Worm (Caenorhabditis elegans) whole organism, early embryonic: ENCODE results near the gene oac-40.

ENCODE experiments used
- B0310.2 ChIP-seq: sonication (generic microtip); optimal IDR thresholded peaks from 2 replicates; lab custom pipeline; 2016; ENCODE audit warnings: mild to moderate bottlenecking, missing genetic modification characterization, missing compliant biosample characterization
- F13C5.2 ChIP-seq: sonication (generic microtip); optimal IDR thresholded peaks from 2 replicates; lab custom pipeline; 2017; ENCODE audit warnings: mild to moderate bottlenecking, missing genetic modification characterization, inconsistent platforms, missing compliant biosample characterization
- aly-1 ChIP-seq: sonication (generic microtip); optimal IDR thresholded peaks from 2 replicates; lab custom pipeline; 2016; ENCODE audit warnings: missing genetic modification characterization, missing compliant biosample characterization
- ama-1 ChIP-seq: fragments of 150-350 bp; optimal IDR thresholded peaks from 2 replicates; lab custom pipeline; 2014
- ceh-13 ChIP-seq: fragments of 200-800 bp; sonication (Bioruptor generic); optimal IDR thresholded peaks from 2 replicates; lab custom pipeline; 2018; ENCODE audit warnings: mild to moderate bottlenecking, missing genetic modification characterization, missing compliant biosample characterization
- ceh-36 ChIP-seq: sonication (generic microtip); optimal IDR thresholded peaks from 2 replicates; lab custom pipeline; 2016; ENCODE audit warnings: missing genetic modification characterization, inconsistent platforms, missing compliant biosample characterization
- ets-7 ChIP-seq: sonication (generic microtip); optimal IDR thresholded peaks from 2 replicates; lab custom pipeline; 2016; ENCODE audit warnings: missing genotype, missing genetic modification characterization, missing compliant biosample characterization
- flt-1 ChIP-seq: fragments of 200-800 bp; sonication (Bioruptor generic); IDR thresholded peaks from 2 replicates; pipeline ENCODE4 v1.3.6; 2022; ENCODE audit warnings: missing genetic modification characterization, missing compliant biosample characterization
- hmbx-1 ChIP-seq: sonication (generic microtip); optimal IDR thresholded peaks from 2 replicates; lab custom pipeline; 2016; ENCODE audit warnings: mild to moderate bottlenecking, missing genetic modification characterization, missing compliant biosample characterization
- hmg-4 ChIP-seq: fragments of 200-800 bp; sonication (Bioruptor generic); optimal IDR thresholded peaks from 2 replicates; lab custom pipeline; 2018; ENCODE audit warnings: mild to moderate bottlenecking, missing genetic modification characterization, missing compliant biosample characterization
- hnd-1 ChIP-seq: sonication (generic microtip); optimal IDR thresholded peaks from 2 replicates; lab custom pipeline; 2016; ENCODE audit warnings: missing genetic modification characterization, missing compliant biosample characterization
- pes-1 ChIP-seq: fragments of 200-800 bp; sonication (Bioruptor generic); IDR thresholded peaks from 2 replicates; pipeline ENCODE4 v1.3.6; 2022; ENCODE audit warnings: missing genetic modification reagents, missing genetic modification characterization, missing compliant biosample characterization
- scrt-1 ChIP-seq: fragments of 200-800 bp; sonication (Bioruptor generic); IDR thresholded peaks from 2 replicates; pipeline ENCODE4 v1.3.6; 2022; ENCODE audit warnings: missing genetic modification characterization, missing compliant biosample characterization
- sea-1 ChIP-seq: fragments of 200-800 bp; sonication (Bioruptor generic); conservative IDR thresholded peaks from 2 replicates; pipeline ENCODE4 v1.3.6; 2022; ENCODE audit warnings: missing genetic modification characterization, missing compliant biosample characterization
- tbx-11 ChIP-seq: fragments of 200-800 bp; sonication (Bioruptor generic); IDR thresholded peaks from 2 replicates; pipeline ENCODE4 v1.3.6; 2022; ENCODE audit warnings: missing genetic modification characterization, missing compliant biosample characterization
- tbx-37 ChIP-seq: fragments of 200-800 bp; sonication (Bioruptor generic); conservative IDR thresholded peaks from 2 replicates; pipeline ENCODE4 v1.3.6; 2022; ENCODE audit warnings: missing genetic modification reagents, missing genetic modification characterization, missing compliant biosample characterization
- tra-4 ChIP-seq: sonication (generic microtip); optimal IDR thresholded peaks from 2 replicates; lab custom pipeline; 2017; ENCODE audit warnings: missing genetic modification characterization, missing compliant biosample characterization

The oac-40 gene

DNA sequence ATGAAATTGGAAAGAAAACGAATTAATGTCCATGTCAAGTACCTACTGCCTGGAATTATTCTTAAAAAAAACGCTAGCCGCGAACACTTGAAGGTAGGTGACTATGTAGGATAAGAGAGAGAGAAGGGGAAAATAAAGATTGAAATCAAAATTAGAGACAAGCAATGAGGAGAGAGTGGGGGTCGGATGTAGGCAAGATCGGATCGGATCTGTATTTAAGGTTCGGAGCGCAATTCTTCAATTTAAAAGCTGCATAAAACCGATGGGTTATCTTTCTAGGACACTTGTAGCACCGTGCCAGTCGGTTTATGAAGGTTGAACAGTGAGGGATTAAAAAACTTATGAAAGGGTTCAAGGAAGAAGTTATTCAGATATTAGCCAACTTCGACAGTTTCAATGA lies 46.6 kb downstream of the oac-40 start:
- TF ChIP-seq flt-1 (GFP tag; lab: Robert Waterston, UW) (no peak), ceh-13 (no peak), sea-1 (GFP tag; lab: Robert Waterston, UW) (no peak), tra-4 (tag; lab: Kevin White, UChicago) (no peak), ceh-36 (tag; lab: Kevin White, UChicago) (no peak), pes-1 (no peak), scrt-1 (GFP tag; lab: Robert Waterston, UW) (no peak), hmg-4 (GFP tag; lab: Kevin White, UChicago) (no peak), hnd-1 (tag; lab: Kevin White, UChicago) (no peak), ama-1 (lab: Kevin White, UChicago) (no peak), tbx-11 (GFP tag; lab: Robert Waterston, UW) (no peak), tbx-37 (GFP tag; lab: Robert Waterston, UW) (no peak), aly-1 (no peak), ets-7 (no peak), B0310.2 (tag; lab: Kevin White, UChicago) (no peak), hmbx-1 (tag; lab: Kevin White, UChicago) (no peak), F13C5.2 (tag; lab: Kevin White, UChicago) (no peak)

DNA sequence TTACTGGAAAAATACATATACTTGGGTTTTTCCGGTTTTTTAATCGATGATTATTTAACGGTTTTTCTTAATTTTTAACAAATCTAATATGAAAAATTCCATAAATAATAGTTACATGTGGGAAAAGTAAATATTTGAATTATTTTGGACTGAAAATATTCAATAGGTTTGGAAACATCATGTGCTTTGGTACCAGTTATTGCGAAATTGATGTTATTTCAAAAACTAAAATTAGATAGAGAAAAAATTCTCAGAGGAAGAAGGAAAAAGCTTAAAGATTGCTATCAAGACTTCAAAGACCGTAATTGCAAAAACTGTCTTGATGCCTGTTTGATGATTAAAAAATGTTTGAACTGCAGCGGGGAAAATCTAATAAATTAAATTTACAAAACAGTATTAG lies 48.4 kb downstream of the oac-40 start:
- no peak for TF ChIP-seq ceh-36 (tag; lab: Kevin White, UChicago)
- TF ChIP-seq tbx-11 (GFP tag; lab: Robert Waterston, UW): no peak
- no peak for TF ChIP-seq B0310.2 (tag; lab: Kevin White, UChicago)
- TF ChIP-seq tbx-37 (GFP tag; lab: Robert Waterston, UW): no peak
- TF ChIP-seq pes-1: no peak
- TF ChIP-seq tra-4 (tag; lab: Kevin White, UChicago): no peak
- TF ChIP-seq flt-1 (GFP tag; lab: Robert Waterston, UW): no peak
- no peak for TF ChIP-seq F13C5.2 (tag; lab: Kevin White, UChicago)
- no peak for TF ChIP-seq aly-1
- TF ChIP-seq scrt-1 (GFP tag; lab: Robert Waterston, UW): no peak
- TF ChIP-seq ets-7: no peak
- no peak for TF ChIP-seq hmg-4 (GFP tag; lab: Kevin White, UChicago)
- no peak for TF ChIP-seq hmbx-1 (tag; lab: Kevin White, UChicago)
- TF ChIP-seq ama-1 (lab: Kevin White, UChicago): no peak

DNA sequence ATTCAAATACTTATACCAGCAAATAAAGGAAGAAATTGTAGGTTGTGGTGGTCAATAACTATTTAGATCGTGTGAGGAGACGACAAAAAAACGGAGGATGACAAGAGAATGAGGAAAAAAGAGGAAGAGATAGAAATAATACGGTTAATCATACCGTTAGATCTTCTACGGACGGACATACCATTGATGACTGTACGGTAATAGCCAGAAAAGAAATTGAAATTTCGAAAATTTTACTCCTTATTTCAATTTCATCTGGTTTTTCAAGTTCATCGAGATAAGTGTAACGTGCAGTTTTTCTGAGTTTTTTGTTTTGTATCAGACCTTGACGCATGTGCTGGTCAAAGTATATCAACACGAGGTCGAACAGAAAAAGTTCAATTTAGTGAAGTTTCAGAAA lies 49.3 kb downstream of the oac-40 start:
- TF ChIP-seq ama-1 (lab: Kevin White, UChicago) (no peak), aly-1 (no peak), hmg-4 (GFP tag; lab: Kevin White, UChicago) (no peak), tbx-37 (GFP tag; lab: Robert Waterston, UW) (no peak), sea-1 (GFP tag; lab: Robert Waterston, UW) (no peak), ets-7 (no peak), B0310.2 (tag; lab: Kevin White, UChicago) (no peak), ceh-36 (tag; lab: Kevin White, UChicago) (no peak), hnd-1 (tag; lab: Kevin White, UChicago) (no peak), flt-1 (GFP tag; lab: Robert Waterston, UW) (no peak), pes-1 (no peak)

DNA sequence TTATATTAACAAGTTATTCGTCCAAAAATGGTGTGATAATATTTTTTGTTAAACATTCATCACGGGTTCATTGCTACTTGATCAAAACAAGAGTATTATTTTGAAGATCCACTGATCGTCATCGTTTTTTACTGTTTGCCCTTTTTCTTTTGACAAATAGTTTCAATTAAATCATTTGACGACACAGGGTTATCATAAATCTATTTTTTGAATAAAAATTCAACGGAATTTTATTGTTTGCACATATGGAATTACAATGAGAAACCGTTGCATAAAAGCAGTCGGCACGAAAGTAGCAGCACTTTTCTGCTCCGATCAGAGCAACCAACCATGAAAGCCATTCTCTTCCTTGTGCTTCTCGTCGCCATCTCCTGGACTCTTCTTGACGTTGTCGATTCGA lies 51.1 kb downstream of the oac-40 start, which contains the start of gene fip-2:
fip-2 (plus strand) TSS at position 301 of the 400 bp plus-strand sequence.
- no peak for TF ChIP-seq tbx-11 (GFP tag; lab: Robert Waterston, UW)
- no peak for TF ChIP-seq ama-1 (lab: Kevin White, UChicago)
- no peak for TF ChIP-seq hmg-4 (GFP tag; lab: Kevin White, UChicago)
- TF ChIP-seq tra-4 (tag; lab: Kevin White, UChicago): no peak
- no peak for TF ChIP-seq hmbx-1 (tag; lab: Kevin White, UChicago)
- no peak for TF ChIP-seq ceh-36 (tag; lab: Kevin White, UChicago)
- TF ChIP-seq sea-1 (GFP tag; lab: Robert Waterston, UW): no peak
- no peak for TF ChIP-seq ets-7
- TF ChIP-seq hnd-1 (tag; lab: Kevin White, UChicago): no peak
- no peak for TF ChIP-seq tbx-37 (GFP tag; lab: Robert Waterston, UW)
- TF ChIP-seq pes-1: no peak
- TF ChIP-seq flt-1 (GFP tag; lab: Robert Waterston, UW): no peak
- TF ChIP-seq B0310.2 (tag; lab: Kevin White, UChicago): no peak
- TF ChIP-seq ceh-13: no peak
